Worm (Caenorhabditis elegans) whole organism, L4 larva: Measurements from ENCODE around the gene Y57G11C.1130.

Experiments
- F10B5.3 ChIP-seq: sonication (generic microtip); optimal IDR thresholded peaks from 2 replicates; lab custom pipeline; 2016; ENCODE audit warnings: mild to moderate bottlenecking, missing genetic modification characterization, missing compliant biosample characterization
- F26F4.8 ChIP-seq: fragments of 200-800 bp; sonication (Bioruptor generic); conservative IDR thresholded peaks from 2 replicates; pipeline ENCODE4 v1.3.6; 2022; ENCODE audit warnings: missing genetic modification characterization, missing compliant biosample characterization
- F44E2.7 ChIP-seq: fragments of 200-800 bp; sonication (Bioruptor generic); IDR thresholded peaks from 2 replicates; pipeline ENCODE4 v2.1.2; 2022; ENCODE audit warnings: missing genetic modification characterization, missing compliant biosample characterization
- T26A8.4 ChIP-seq: fragments of 200-800 bp; sonication (Bioruptor generic); IDR thresholded peaks from 2 replicates; pipeline ENCODE4 v1.3.6; 2022; ENCODE audit warnings: missing genetic modification characterization, missing compliant biosample characterization
- Y105C5A.15 ChIP-seq: fragments of 200-800 bp; sonication (Bioruptor generic); IDR thresholded peaks from 2 replicates; pipeline ENCODE4 v1.3.6; 2022; ENCODE audit warnings: missing genetic modification characterization, missing compliant biosample characterization
- Y48G9A.11 ChIP-seq: fragments of 200-800 bp; sonication (Bioruptor generic); IDR thresholded peaks from 2 replicates; pipeline ENCODE4 v1.3.6; 2022; ENCODE audit warnings: missing genetic modification reagents, missing genetic modification characterization, missing compliant biosample characterization
- Y5F2A.4 ChIP-seq: fragments of 200-800 bp; sonication (Bioruptor generic); optimal IDR thresholded peaks from 2 replicates; lab custom pipeline; 2018; ENCODE audit warnings: mild to moderate bottlenecking, missing genetic modification characterization, missing compliant biosample characterization
- Y75B8A.6 ChIP-seq: fragments of 200-800 bp; sonication (Bioruptor generic); IDR thresholded peaks from 2 replicates; pipeline ENCODE4 v1.3.6; 2022; ENCODE audit warnings: missing genetic modification reagents, missing genetic modification characterization, missing compliant biosample characterization
- ZK337.2 ChIP-seq: fragments of 200-800 bp; sonication (Bioruptor generic); IDR thresholded peaks from 2 replicates; pipeline ENCODE4 v1.3.6; 2022; ENCODE audit warnings: missing genetic modification reagents, missing genetic modification characterization, missing compliant biosample characterization
- aha-1 ChIP-seq: fragments of 150-350 bp; peaks from one replicate; lab custom pipeline; 2014; ENCODE audit warnings: missing biosample characterization, missing genetic modification characterization
- ama-1 ChIP-seq: fragments of 150-350 bp; optimal IDR thresholded peaks from 2 replicates; lab custom pipeline; 2014; ENCODE audit warnings: inconsistent platforms, mixed read lengths
- ceh-62 ChIP-seq: sonication (generic microtip); optimal IDR thresholded peaks from 2 replicates; lab custom pipeline; 2017; ENCODE audit warnings: missing biosample characterization, missing genetic modification characterization
- ceh-82 ChIP-seq: sonication (generic microtip); optimal IDR thresholded peaks from 2 replicates; lab custom pipeline; 2017; ENCODE audit warnings: missing biosample characterization, missing genetic modification characterization
- ces-1 ChIP-seq: fragments of 150-350 bp; sonication (generic microtip); optimal IDR thresholded peaks from 4 replicates; lab custom pipeline; 2014; ENCODE audit warnings: missing biosample characterization, missing genetic modification reagents, missing genetic modification characterization
- daf-8 ChIP-seq: fragments of 200-800 bp; sonication (Bioruptor generic); IDR thresholded peaks from 2 replicates; pipeline ENCODE4 v1.3.6; 2022; ENCODE audit warnings: missing genetic modification characterization, missing compliant biosample characterization
- dmd-9 ChIP-seq: fragments of 200-800 bp; sonication (Bioruptor generic); IDR thresholded peaks from 2 replicates; pipeline ENCODE4 v1.3.6; 2022; ENCODE audit warnings: missing genetic modification reagents, missing genetic modification characterization, missing compliant biosample characterization
- duxl-1 ChIP-seq: sonication (generic microtip); optimal IDR thresholded peaks from 2 replicates; lab custom pipeline; 2016; ENCODE audit warnings: mild to moderate bottlenecking, missing genetic modification characterization, moderate library complexity, missing compliant biosample characterization; ENCODE audit not compliant: poor library complexity
- dve-1 ChIP-seq: sonication (generic microtip); optimal IDR thresholded peaks from 2 replicates; lab custom pipeline; 2017; ENCODE audit warnings: antibody characterized with exemption, mild to moderate bottlenecking, missing genetic modification characterization, missing compliant biosample characterization; ENCODE audit not compliant: insufficient read depth
- egl-27 ChIP-seq: sonication (generic microtip); optimal IDR thresholded peaks from 3 replicates; lab custom pipeline; 2017; ENCODE audit warnings: missing biosample characterization, missing genetic modification reagents, missing genetic modification characterization
- gei-8 ChIP-seq: fragments of 200-800 bp; sonication (Bioruptor generic); optimal IDR thresholded peaks from 2 replicates; lab custom pipeline; 2018; ENCODE audit warnings: mild to moderate bottlenecking, missing genetic modification characterization, missing compliant biosample characterization
- hif-1 ChIP-seq, 2 experiments: sonication (generic microtip); optimal IDR thresholded peaks; 2 replicates each; lab custom pipeline; 2016 to 2017; ENCODE audit warnings: missing compliant biosample characterization in 2 of 2, missing genetic modification characterization in 2 of 2, missing genetic modification reagents in 2 of 2, missing genotype in 2 of 2, mild to moderate bottlenecking in 1 of 2
- hmg-1.1 ChIP-seq: fragments of 200-800 bp; sonication (Bioruptor generic); IDR thresholded peaks from 2 replicates; pipeline ENCODE4 v1.3.6; 2022; ENCODE audit warnings: missing genetic modification reagents, missing genetic modification characterization, missing compliant biosample characterization
- lim-7 ChIP-seq: fragments of 200-800 bp; sonication (Bioruptor generic); IDR thresholded peaks from 2 replicates; pipeline ENCODE4 v1.3.6; 2022; ENCODE audit warnings: missing genetic modification characterization, missing compliant biosample characterization
- lin-13 ChIP-seq: fragments of 150-350 bp; optimal IDR thresholded peaks from 2 replicates; lab custom pipeline; 2014; ENCODE audit warnings: missing biosample characterization, missing genetic modification reagents, missing genetic modification characterization
- lir-3 ChIP-seq: sonication (generic microtip); optimal IDR thresholded peaks from 2 replicates; lab custom pipeline; 2016; ENCODE audit warnings: mild to moderate bottlenecking, missing genetic modification characterization, missing compliant biosample characterization
- madf-5 ChIP-seq, 2 experiments: fragments of 200-800 bp; sonication (Bioruptor generic); IDR thresholded peaks; 2 replicates each; pipeline ENCODE4 v1.3.6; 2022; ENCODE audit warnings: missing compliant biosample characterization in 2 of 2, missing genetic modification characterization in 2 of 2
- madf-9 ChIP-seq: fragments of 200-800 bp; sonication (Bioruptor generic); conservative IDR thresholded peaks from 2 replicates; pipeline ENCODE4 v1.3.6; 2022; ENCODE audit warnings: missing genetic modification reagents, missing genetic modification characterization, missing compliant biosample characterization
- mep-1 ChIP-seq: fragments of 150-350 bp; sonication (generic microtip); optimal IDR thresholded peaks from 3 replicates; lab custom pipeline; 2014; ENCODE audit warnings: missing biosample characterization, missing genetic modification characterization
- mes-2 ChIP-seq: sonication (generic microtip); optimal IDR thresholded peaks from 2 replicates; lab custom pipeline; 2016; ENCODE audit warnings: missing genotype, mild to moderate bottlenecking, missing genetic modification characterization, missing compliant biosample characterization; ENCODE audit not compliant: poor library complexity, severe bottlenecking
- mxl-2 ChIP-seq: fragments of 200-800 bp; sonication (Bioruptor generic); conservative IDR thresholded peaks from 2 replicates; pipeline ENCODE4 v1.3.6; 2022; ENCODE audit warnings: missing genetic modification reagents, missing genetic modification characterization, missing compliant biosample characterization
- nhr-10 ChIP-seq: fragments of 150-350 bp; optimal IDR thresholded peaks from 2 replicates; lab custom pipeline; 2014; ENCODE audit warnings: missing biosample characterization, missing genetic modification characterization
- nhr-102 ChIP-seq: sonication (generic microtip); optimal IDR thresholded peaks from 2 replicates; lab custom pipeline; 2016; ENCODE audit warnings: mild to moderate bottlenecking, missing genetic modification characterization, moderate library complexity, missing compliant biosample characterization
- nhr-11 ChIP-seq: fragments of 150-350 bp; optimal IDR thresholded peaks from 2 replicates; lab custom pipeline; 2014; ENCODE audit warnings: missing biosample characterization, missing genetic modification characterization
- nhr-28 ChIP-seq: fragments of 150-350 bp; optimal IDR thresholded peaks from 2 replicates; lab custom pipeline; 2014; ENCODE audit warnings: missing biosample characterization, missing genetic modification characterization
- nhr-41 ChIP-seq: fragments of 200-800 bp; sonication (Bioruptor generic); IDR thresholded peaks from 2 replicates; pipeline ENCODE4 v1.3.6; 2022; ENCODE audit warnings: missing genetic modification reagents, missing genetic modification characterization, missing compliant biosample characterization
- nhr-48 ChIP-seq: sonication (generic microtip); optimal IDR thresholded peaks from 2 replicates; lab custom pipeline; 2016; ENCODE audit warnings: mild to moderate bottlenecking, missing genetic modification characterization, missing compliant biosample characterization
- nhr-6 ChIP-seq: fragments of 150-350 bp; optimal IDR thresholded peaks from 2 replicates; lab custom pipeline; 2014; ENCODE audit warnings: missing biosample characterization, missing genetic modification characterization
- rbr-2 ChIP-seq: sonication (generic microtip); optimal IDR thresholded peaks from 2 replicates; lab custom pipeline; 2016; ENCODE audit warnings: missing genotype, missing genetic modification characterization, missing compliant biosample characterization
- set-16 ChIP-seq: fragments of 200-800 bp; sonication (Bioruptor generic); IDR thresholded peaks from 2 replicates; pipeline ENCODE4 v1.3.6; 2022; ENCODE audit warnings: missing genetic modification reagents, missing genetic modification characterization, missing compliant biosample characterization
- skn-1 ChIP-seq: fragments of 150-350 bp; optimal IDR thresholded peaks from 2 replicates; lab custom pipeline; 2014; ENCODE audit warnings: missing biosample characterization, missing genetic modification characterization
- snpc-4 ChIP-seq: fragments of 150-350 bp; optimal IDR thresholded peaks from 2 replicates; lab custom pipeline; 2014; ENCODE audit warnings: missing biosample characterization, missing genetic modification characterization
- spr-1 ChIP-seq: sonication (generic microtip); optimal IDR thresholded peaks from 2 replicates; lab custom pipeline; 2016; ENCODE audit warnings: mild to moderate bottlenecking, missing genetic modification characterization, missing compliant biosample characterization
- unc-39 ChIP-seq: sonication (generic microtip); optimal IDR thresholded peaks from 2 replicates; lab custom pipeline; 2017; ENCODE audit warnings: missing biosample characterization, missing genetic modification characterization
- vab-7 ChIP-seq: fragments of 200-800 bp; sonication (Bioruptor generic); IDR thresholded peaks from 2 replicates; pipeline ENCODE4 v1.3.6; 2022; ENCODE audit warnings: missing genetic modification reagents, missing genetic modification characterization, missing compliant biosample characterization

Y57G11C.1130 gene

ce11 chrIV:14822267-14822666 lies 40.0 kb downstream of the Y57G11C.1130 start (continued):
- no peak for TF ChIP-seq daf-8 (GFP tag; lab: Robert Waterston, UW)
- TF ChIP-seq hmg-1.1 (GFP tag; lab: Robert Waterston, UW): no peak
- no peak for TF ChIP-seq ceh-82
- TF ChIP-seq spr-1: peak; percentile 66
- no peak for TF ChIP-seq gei-8 (GFP tag; lab: Kevin White, UChicago)
- TF ChIP-seq ceh-62 (tag; lab: Kevin White, UChicago): no peak
- peak; percentile 32 for TF ChIP-seq dve-1
- peak; percentile 48 for TF ChIP-seq nhr-10 (tag; lab: Kevin White, UChicago)
- no peak for TF ChIP-seq F44E2.7
- peak; percentile 18 for TF ChIP-seq rbr-2 (tag; lab: Kevin White, UChicago)
- TF ChIP-seq T26A8.4 (GFP tag; lab: Robert Waterston, UW): no peak
- TF ChIP-seq nhr-6 (tag; lab: Kevin White, UChicago): no peak
- no peak for TF ChIP-seq set-16
- TF ChIP-seq skn-1 (tag; lab: Kevin White, UChicago): no peak
- peak; percentile 35 for TF ChIP-seq nhr-48 (tag; lab: Kevin White, UChicago)
- TF ChIP-seq mes-2: no peak
- TF ChIP-seq dmd-9 (GFP tag; lab: Robert Waterston, UW): no peak
- no peak for TF ChIP-seq hif-1 (tag; optimal IDR thresholded peaks at IDR 0.05; lab: Kevin White, UChicago)
- peak; percentile 11 for TF ChIP-seq mep-1 (tag; lab: Kevin White, UChicago)
- TF ChIP-seq ZK337.2 (GFP tag; lab: Robert Waterston, UW): no peak
- no peak for TF ChIP-seq ces-1 (GFP tag; lab: Kevin White, UChicago)
- no peak for TF ChIP-seq lim-7
- no peak for TF ChIP-seq snpc-4
- TF ChIP-seq Y48G9A.11 (GFP tag; lab: Robert Waterston, UW): no peak; the same call in 1 of the 2 replicates
- TF ChIP-seq ama-1 (lab: Kevin White, UChicago): peak; percentile 52
- no peak for TF ChIP-seq unc-39 (tag; lab: Kevin White, UChicago)
- no peak for TF ChIP-seq nhr-28 (tag; lab: Kevin White, UChicago)
- no peak for TF ChIP-seq madf-9 (GFP tag; lab: Robert Waterston, UW)
- no peak for TF ChIP-seq nhr-11 (tag; lab: Kevin White, UChicago)
- no peak for TF ChIP-seq lir-3 (tag; lab: Kevin White, UChicago)
- peak; percentile 31 for TF ChIP-seq F10B5.3 (tag; lab: Kevin White, UChicago)
- no peak for TF ChIP-seq F26F4.8
- peak; percentile 31 for TF ChIP-seq lin-13
- no peak for TF ChIP-seq Y5F2A.4 (GFP tag; lab: Kevin White, UChicago)
- no peak for TF ChIP-seq mxl-2
- TF ChIP-seq Y105C5A.15 (GFP tag; lab: Robert Waterston, UW): no peak
- no peak for TF ChIP-seq nhr-41 (GFP tag; lab: Robert Waterston, UW)
- peak; percentile 46 for TF ChIP-seq aha-1 (tag; lab: Kevin White, UChicago)
- TF ChIP-seq nhr-102 (tag; lab: Kevin White, UChicago): peak; percentile 65
- no peak for TF ChIP-seq madf-5 (GFP tag; IDR thresholded peaks at IDR 0.05; lab: Robert Waterston, UW)
- no peak for TF ChIP-seq Y75B8A.6 (GFP tag; lab: Robert Waterston, UW)
- TF ChIP-seq duxl-1 (tag; lab: Kevin White, UChicago): no peak
- TF ChIP-seq egl-27 (tag; lab: Kevin White, UChicago): no peak
- no peak for TF ChIP-seq vab-7 (GFP tag; lab: Robert Waterston, UW)
